Worm (Caenorhabditis elegans) whole organism, L1 larva: ENCODE measurements around the gene str-226.
A peak's percentile ranks its signal among the peaks of the same experiment; 100 is the strongest.

ENCODE experiments used
- C16A3.4 ChIP-seq: fragments of 150-350 bp; optimal IDR thresholded peaks from 2 replicates; lab custom pipeline; 2014; ENCODE audit warnings: missing biosample characterization, missing genetic modification characterization
- Y116A8C.19 ChIP-seq: sonication (generic microtip); optimal IDR thresholded peaks from 2 replicates; lab custom pipeline; 2016; ENCODE audit warnings: missing compliant biosample characterization, missing genetic modification characterization, borderline replicate concordance
- blmp-1 ChIP-seq: fragments of 150-350 bp; optimal IDR thresholded peaks from 2 replicates; lab custom pipeline; 2014; ENCODE audit warnings: missing biosample characterization, missing genetic modification characterization
- ceh-63 ChIP-seq: fragments of 200-800 bp; sonication (Bioruptor generic); optimal IDR thresholded peaks from 2 replicates; lab custom pipeline; 2018; ENCODE audit warnings: mild to moderate bottlenecking, missing genetic modification characterization, missing compliant biosample characterization
- ceh-88 ChIP-seq: fragments of 200-800 bp; sonication (Bioruptor generic); IDR thresholded peaks from 2 replicates; pipeline ENCODE4 v1.3.6; 2022; ENCODE audit warnings: missing genetic modification characterization, missing compliant biosample characterization
- dsc-1 ChIP-seq: sonication (generic microtip); optimal IDR thresholded peaks from 2 replicates; lab custom pipeline; 2016; ENCODE audit warnings: mild to moderate bottlenecking, missing genetic modification characterization, missing compliant biosample characterization
- efl-1 ChIP-seq, 4 experiments: fragments of 150-350 bp; optimal IDR thresholded peaks in 3 of 4; peaks in 1 of 4; 1 replicate in 1 of 4; 2 replicates in 3 of 4; lab custom pipeline; 2014; ENCODE audit warnings: missing biosample characterization in 2 of 4, missing genetic modification characterization in 2 of 4, missing genetic modification reagents in 2 of 4
- efl-3 ChIP-seq: fragments of 200-800 bp; sonication (Bioruptor generic); optimal IDR thresholded peaks from 2 replicates; lab custom pipeline; 2018; ENCODE audit warnings: mild to moderate bottlenecking, missing genetic modification characterization, missing compliant biosample characterization
- egl-27 ChIP-seq, 2 experiments: fragments of 150-350 bp in 1 of 2; sonication (generic microtip); optimal IDR thresholded peaks; 3 replicates each; lab custom pipeline; 2017 to 2018; ENCODE audit warnings: missing biosample characterization in 2 of 2, missing genetic modification characterization in 2 of 2, missing genetic modification reagents in 2 of 2
- elt-2 ChIP-seq: sonication (generic microtip); optimal IDR thresholded peaks from 2 replicates; lab custom pipeline; 2016; ENCODE audit warnings: missing genetic modification characterization, mild to moderate bottlenecking, inconsistent platforms, missing compliant biosample characterization, missing genetic modification reagents
- irx-1 ChIP-seq: sonication (generic microtip); optimal IDR thresholded peaks from 2 replicates; lab custom pipeline; 2016; ENCODE audit warnings: missing genetic modification characterization, missing compliant biosample characterization
- jun-1 ChIP-seq: fragments of 150-350 bp; optimal IDR thresholded peaks from 2 replicates; lab custom pipeline; 2014; ENCODE audit warnings: missing biosample characterization, missing genetic modification reagents, missing genetic modification characterization
- lin-35 ChIP-seq, 2 experiments: fragments of 150-350 bp; optimal IDR thresholded peaks; 2 replicates each; lab custom pipeline; 2014; ENCODE audit warnings: missing biosample characterization in 2 of 2, missing genetic modification characterization in 2 of 2, missing genetic modification reagents in 2 of 2
- mab-9 ChIP-seq: fragments of 200-800 bp; sonication (Bioruptor generic); IDR thresholded peaks from 2 replicates; pipeline ENCODE4 v1.3.6; 2022; ENCODE audit warnings: missing genetic modification reagents, missing genetic modification characterization, missing compliant biosample characterization
- mef-2 ChIP-seq: fragments of 150-350 bp; optimal IDR thresholded peaks from 2 replicates; lab custom pipeline; 2014; ENCODE audit warnings: missing biosample characterization, missing genetic modification characterization
- nhr-11 ChIP-seq: fragments of 150-350 bp; optimal IDR thresholded peaks from 2 replicates; lab custom pipeline; 2014; ENCODE audit warnings: missing biosample characterization, missing genetic modification characterization
- nhr-237 ChIP-seq: fragments of 150-350 bp; optimal IDR thresholded peaks from 2 replicates; lab custom pipeline; 2014; ENCODE audit warnings: missing biosample characterization, missing genetic modification characterization
- nhr-28 ChIP-seq: fragments of 150-350 bp; optimal IDR thresholded peaks from 2 replicates; lab custom pipeline; 2014; ENCODE audit warnings: missing biosample characterization, missing genetic modification characterization
- nhr-76 ChIP-seq: sonication (generic microtip); optimal IDR thresholded peaks from 2 replicates; lab custom pipeline; 2017; ENCODE audit warnings: missing biosample characterization, missing genetic modification characterization
- nhr-77 ChIP-seq: fragments of 150-350 bp; optimal IDR thresholded peaks from 2 replicates; lab custom pipeline; 2014; ENCODE audit warnings: missing biosample characterization, missing genetic modification characterization
- nhr-85 ChIP-seq: sonication (generic microtip); peaks from one replicate; lab custom pipeline; 2016; ENCODE audit warnings: missing genetic modification characterization, inconsistent platforms, missing compliant biosample characterization
- pag-3 ChIP-seq: sonication (generic microtip); optimal IDR thresholded peaks from 2 replicates; lab custom pipeline; 2017; ENCODE audit warnings: missing genetic modification characterization, mild to moderate bottlenecking, missing compliant biosample characterization, antibody characterized with exemption, borderline replicate concordance; ENCODE audit not compliant: insufficient read depth
- pax-3 ChIP-seq: fragments of 200-800 bp; sonication (Bioruptor generic); optimal IDR thresholded peaks from 2 replicates; lab custom pipeline; 2018; ENCODE audit warnings: mild to moderate bottlenecking, missing genetic modification characterization, moderate library complexity, missing compliant biosample characterization
- pqm-1 ChIP-seq: sonication (generic microtip); optimal IDR thresholded peaks from 3 replicates; lab custom pipeline; 2017; ENCODE audit warnings: missing biosample characterization, missing genetic modification characterization
- snu-23 ChIP-seq: sonication (generic microtip); optimal IDR thresholded peaks from 2 replicates; lab custom pipeline; 2016; ENCODE audit warnings: missing genetic modification characterization, missing compliant biosample characterization
- sptf-1 ChIP-seq: fragments of 150-350 bp; optimal IDR thresholded peaks from 2 replicates; lab custom pipeline; 2014; ENCODE audit warnings: missing biosample characterization, missing genetic modification characterization
- sup-37 ChIP-seq: fragments of 200-800 bp; sonication (Bioruptor generic); optimal IDR thresholded peaks from 2 replicates; lab custom pipeline; 2018; ENCODE audit warnings: mild to moderate bottlenecking, missing genetic modification characterization, missing compliant biosample characterization
- tbx-2 ChIP-seq: sonication (generic microtip); optimal IDR thresholded peaks from 2 replicates; lab custom pipeline; 2016; ENCODE audit warnings: missing genetic modification characterization, missing compliant biosample characterization
- tlp-1 ChIP-seq: fragments of 150-350 bp; optimal IDR thresholded peaks from 2 replicates; lab custom pipeline; 2014; ENCODE audit warnings: missing biosample characterization, missing genetic modification characterization
- unc-98 ChIP-seq: fragments of 200-800 bp; sonication (Bioruptor generic); IDR thresholded peaks from 2 replicates; pipeline ENCODE4 v1.3.6; 2022; ENCODE audit warnings: missing genetic modification characterization, missing compliant biosample characterization
- ztf-11 ChIP-seq, 2 experiments: sonication (generic microtip); optimal IDR thresholded peaks; 2 replicates each; lab custom pipeline; 2016 to 2017; ENCODE audit warnings: missing genetic modification characterization in 2 of 2, missing biosample characterization in 1 of 2, missing compliant biosample characterization in 1 of 2

The str-226 gene

ce11 chrV:3548798-3549197 is 36.3 kb downstream of the str-226 start, which contains the start of gene srw-130:
Gene srw-130, minus strand, starts transcription at chrV:3548898.
- TF ChIP-seq ceh-88 (GFP tag; lab: Robert Waterston, UW) (no peak), nhr-11 (tag; lab: Kevin White, UChicago) (no peak), sup-37 (GFP tag; lab: Kevin White, UChicago) (no peak), blmp-1 (tag; lab: Kevin White, UChicago) (no peak), C16A3.4 (tag; lab: Kevin White, UChicago) (no peak), mef-2 (tag; lab: Kevin White, UChicago) (no peak), unc-98 (no peak), nhr-77 (no peak), efl-3 (GFP tag; lab: Kevin White, UChicago) (no peak)

- TF ChIP-seq mef-2 (tag; lab: Kevin White, UChicago): no peak
- TF ChIP-seq irx-1 (tag; lab: Kevin White, UChicago): no peak
- TF ChIP-seq, all 84 proteins: peak for 0
Observed at ce11 chrV:3549553-3549952, 37.1 kb downstream of the str-226 start, which contains the start of gene sri-21. Gene sri-21, plus strand, starts transcription at chrV:3549853.

- TF ChIP-seq nhr-85 (tag; lab: Kevin White, UChicago) (peak; percentile 1), blmp-1 (tag; lab: Kevin White, UChicago) (no peak)
Observed at ce11 chrV:3551765-3552164, 39.3 kb downstream of the str-226 start, which contains the start of gene grl-28. Gene grl-28, minus strand, starts transcription at chrV:3551865.

- no peak for TF ChIP-seq egl-27 (tag; optimal IDR thresholded peaks at IDR 0.05; lab: Kevin White, UChicago)
- TF ChIP-seq blmp-1 (tag; lab: Kevin White, UChicago): peak; percentile 35
- TF ChIP-seq efl-1 (optimal IDR thresholded peaks at IDR 0.05; lab: Kevin White, UChicago): no peak
- peak in 1 of 2 experiments; percentile 91 for TF ChIP-seq efl-1 (GFP tag; optimal IDR thresholded peaks at IDR 0.05 in 1 of 2; lab: Kevin White, UChicago)
- TF ChIP-seq elt-2 (tag; lab: Kevin White, UChicago): peak; percentile 70
- TF ChIP-seq, all 84 proteins: peak for 3
Observed at ce11 chrV:3552740-3553469, 40.4 kb downstream of the str-226 start, which contains the start of gene T24A6.20. Gene T24A6.20, plus strand, starts transcription at chrV:3553134.

ce11 chrV:3554869-3555268 is 42.4 kb downstream of the str-226 start, which contains the start of gene grl-29:
Gene grl-29, minus strand, starts transcription at chrV:3555236.
- TF ChIP-seq efl-3 (GFP tag; lab: Kevin White, UChicago): no peak
- no peak for TF ChIP-seq nhr-11 (tag; lab: Kevin White, UChicago)
- no peak for TF ChIP-seq pax-3 (tag; lab: Kevin White, UChicago)
- no peak for TF ChIP-seq sptf-1
- TF ChIP-seq pag-3 (tag; lab: Kevin White, UChicago): no peak
- TF ChIP-seq ztf-11 (tag; optimal IDR thresholded peaks at IDR 0.05; lab: Kevin White, UChicago): no peak
- no peak for TF ChIP-seq ceh-63 (GFP tag; lab: Kevin White, UChicago)
- no peak for TF ChIP-seq nhr-28 (tag; lab: Kevin White, UChicago)
- no peak for TF ChIP-seq nhr-76
- no peak for TF ChIP-seq jun-1 (tag; lab: Kevin White, UChicago)
- TF ChIP-seq tbx-2: no peak
- TF ChIP-seq snu-23: no peak
- no peak for TF ChIP-seq nhr-85 (tag; lab: Kevin White, UChicago)

- TF ChIP-seq sptf-1 (no peak), mab-9 (GFP tag; lab: Robert Waterston, UW) (no peak), ztf-11 (tag; optimal IDR thresholded peaks at IDR 0.05; lab: Kevin White, UChicago) (no peak), dsc-1 (tag; lab: Kevin White, UChicago) (no peak), pqm-1 (no peak), nhr-237 (tag; lab: Kevin White, UChicago) (no peak), jun-1 (tag; lab: Kevin White, UChicago) (no peak), Y116A8C.19 (no peak), tlp-1 (no peak), lin-35 (GFP tag; optimal IDR thresholded peaks at IDR 0.05; lab: Kevin White, UChicago) (no peak), tbx-2 (no peak)
Observed at ce11 chrV:3555986-3556385, 43.5 kb downstream of the str-226 start, which contains the start of gene grl-30. Gene grl-30, plus strand, starts transcription at chrV:3556286.
